Worm (Caenorhabditis elegans): ENCODE data around the gene Y48C3A.20.

Y48C3A.20 gene

ce11 chrII:13389461-13389860, 20.1 kb downstream of the Y48C3A.20 start, which contains the start of gene Y48C3A.14:
TSS of gene Y48C3A.14 (plus strand) at chrII:13389761.
- no peak for TF ChIP-seq rnt-1 (tag; optimal IDR thresholded peaks at IDR 0.05)
- TF ChIP-seq pros-1 (tag; optimal IDR thresholded peaks at IDR 0.05) = no peak
- no peak for TF ChIP-seq ceh-30 (tag; optimal IDR thresholded peaks at IDR 0.05)
- no peak for TF ChIP-seq Y22D7AL.16 (tag; optimal IDR thresholded peaks at IDR 0.05)
- TF ChIP-seq ceh-24 (tag; optimal IDR thresholded peaks at IDR 0.05) = no peak
- no peak for TF ChIP-seq pha-2 (tag; optimal IDR thresholded peaks at IDR 0.05)
- TF ChIP-seq nhr-11 (tag; optimal IDR thresholded peaks at IDR 0.05) = no peak
- TF ChIP-seq elt-4 (tag; optimal IDR thresholded peaks at IDR 0.05) = no peak
- TF ChIP-seq unc-86 (tag; optimal IDR thresholded peaks at IDR 0.05) = no peak
- no peak for TF ChIP-seq ceh-19 (GFP tag; optimal IDR thresholded peaks at IDR 0.05)
- TF ChIP-seq ets-4 (tag; optimal IDR thresholded peaks at IDR 0.05) = no peak
- TF ChIP-seq tbx-2 (tag; optimal IDR thresholded peaks at IDR 0.05) = no peak
- TF ChIP-seq unc-3 (GFP tag; conservative IDR thresholded peaks at IDR 0.05) = no peak
- TF ChIP-seq unc-3 (tag; optimal IDR thresholded peaks at IDR 0.05) = no peak
- no peak for TF ChIP-seq gmeb-2 (tag; optimal IDR thresholded peaks at IDR 0.05)
- no peak for TF ChIP-seq fkh-6 (tag; optimal IDR thresholded peaks at IDR 0.05)
- TF ChIP-seq hlh-13 (GFP tag; optimal IDR thresholded peaks at IDR 0.05) = no peak
- TF ChIP-seq dve-1 (tag; optimal IDR thresholded peaks at IDR 0.05) = no peak
- no peak for TF ChIP-seq pag-3 (tag; optimal IDR thresholded peaks at IDR 0.05; ENCODE audit: borderline replicate concordance)

- TF ChIP-seq ama-1 (optimal IDR thresholded peaks at IDR 0.05) (no peak), elt-4 (tag; optimal IDR thresholded peaks at IDR 0.05) (no peak), unc-86 (tag; optimal IDR thresholded peaks at IDR 0.05) (no peak), ceh-6 (GFP tag; optimal IDR thresholded peaks at IDR 0.05) (no peak), ttx-3 (tag; optimal IDR thresholded peaks at IDR 0.05) (no peak), K02D7.2 (tag; optimal IDR thresholded peaks at IDR 0.05) (no peak), C08G9.2 (tag; optimal IDR thresholded peaks at IDR 0.05) (no peak), sox-4 (tag; optimal IDR thresholded peaks at IDR 0.05) (no peak), pros-1 (tag; optimal IDR thresholded peaks at IDR 0.05) (no peak), sox-2 (GFP tag; IDR thresholded peaks at IDR 0.05) (no peak), pat-9 (tag; optimal IDR thresholded peaks at IDR 0.05) (no peak), ahr-1 (tag; optimal IDR thresholded peaks at IDR 0.05) (no peak), fax-1 (tag; optimal IDR thresholded peaks at IDR 0.05) (no peak), nhr-232 (tag; optimal IDR thresholded peaks at IDR 0.05) (no peak), tbx-2 (tag; optimal IDR thresholded peaks at IDR 0.05) (no peak), ztf-16 (tag; optimal IDR thresholded peaks at IDR 0.05) (no peak)
Measured at ce11 chrII:13401549-13401948, 32.1 kb downstream of the Y48C3A.20 start.

ce11 chrII:13402680-13403079, 33.3 kb downstream of the Y48C3A.20 start, which contains the start of gene pinn-4:
TSS of gene pinn-4 (plus strand) at chrII:13402980.
- TF ChIP-seq K02D7.2 (tag; optimal IDR thresholded peaks at IDR 0.05) = no peak
- TF ChIP-seq T23F11.4 (GFP tag; optimal IDR thresholded peaks at IDR 0.05) = no peak
- no peak for TF ChIP-seq F13H6.1 (tag; optimal IDR thresholded peaks at IDR 0.05)
- no peak for TF ChIP-seq dve-1 (tag; optimal IDR thresholded peaks at IDR 0.05)
- TF ChIP-seq npax-4 (tag; optimal IDR thresholded peaks at IDR 0.05) = no peak
- TF ChIP-seq K09A11.1 (tag; optimal IDR thresholded peaks at IDR 0.05; ENCODE audit: insufficient read depth) = no peak

- TF ChIP-seq dmd-4 (tag; optimal IDR thresholded peaks at IDR 0.05; ENCODE audit: borderline replicate concordance) (no peak), hlh-6 (tag; optimal IDR thresholded peaks at IDR 0.05) (no peak), hlh-13 (GFP tag; optimal IDR thresholded peaks at IDR 0.05) (no peak), ceh-31 (tag; optimal IDR thresholded peaks at IDR 0.05) (no peak), ama-1 (optimal IDR thresholded peaks at IDR 0.05) (no peak), nfya-1 (tag; optimal IDR thresholded peaks at IDR 0.05) (no peak), nhr-11 (tag; optimal IDR thresholded peaks at IDR 0.05) (no peak), ceh-30 (tag; optimal IDR thresholded peaks at IDR 0.05) (no peak), ceh-19 (GFP tag; optimal IDR thresholded peaks at IDR 0.05) (no peak), tbx-7 (tag; optimal IDR thresholded peaks at IDR 0.05) (no peak), nhr-232 (tag; optimal IDR thresholded peaks at IDR 0.05) (no peak), odd-2 (tag; optimal IDR thresholded peaks at IDR 0.05) (no peak), pag-3 (tag; optimal IDR thresholded peaks at IDR 0.05; ENCODE audit: borderline replicate concordance) (no peak), hlh-15 (tag; optimal IDR thresholded peaks at IDR 0.05) (no peak), ceh-6 (GFP tag; optimal IDR thresholded peaks at IDR 0.05) (no peak), ceh-24 (tag; optimal IDR thresholded peaks at IDR 0.05) (no peak), pros-1 (tag; optimal IDR thresholded peaks at IDR 0.05) (no peak), ceh-48 (tag; optimal IDR thresholded peaks at IDR 0.05) (no peak), ref-2 (tag; optimal IDR thresholded peaks at IDR 0.05) (no peak)
Measured at ce11 chrII:13405840-13406239, 36.4 kb downstream of the Y48C3A.20 start, which contains the start of gene efl-2. TSS of gene efl-2 (plus strand) at chrII:13406140.

Data from whole organism, late embryonic.